Worm (Caenorhabditis elegans): ENCODE results near the gene C13G3.1.

The C13G3.1 gene

DNA sequence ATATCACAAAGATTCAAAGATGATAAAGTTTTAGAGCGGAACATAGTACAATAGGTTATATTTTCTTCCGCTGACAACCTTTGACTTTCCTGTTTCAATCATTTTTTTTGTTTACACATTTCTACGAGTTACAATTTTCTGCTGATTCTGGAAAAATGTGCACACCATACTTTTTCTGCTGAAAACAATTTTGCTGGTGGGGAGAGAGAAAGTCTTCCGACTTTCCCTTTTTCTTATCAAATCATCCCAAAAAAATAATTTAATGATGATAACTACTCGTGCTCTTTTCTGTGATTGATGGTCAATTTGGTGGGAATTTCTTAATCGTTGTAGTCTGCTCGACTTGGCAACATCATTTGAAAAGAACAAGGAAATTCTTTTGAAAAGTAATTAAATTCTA is 4.6 kb downstream of the C13G3.1 start:
- TF ChIP-seq cebp-1 (GFP tag; IDR thresholded peaks at IDR 0.05) (no peak), cebp-1 (tag; optimal IDR thresholded peaks at IDR 0.05) (peak; percentile 2), nhr-80 (tag; optimal IDR thresholded peaks at IDR 0.05) (peak; percentile 92), egrh-3 (GFP tag; IDR thresholded peaks at IDR 0.05) (no peak), dox-1 (GFP tag; IDR thresholded peaks at IDR 0.05) (peak; percentile 30; the same call in 1 of the 2 replicates), gei-17 (GFP tag; optimal IDR thresholded peaks at IDR 0.05) (no peak)

DNA sequence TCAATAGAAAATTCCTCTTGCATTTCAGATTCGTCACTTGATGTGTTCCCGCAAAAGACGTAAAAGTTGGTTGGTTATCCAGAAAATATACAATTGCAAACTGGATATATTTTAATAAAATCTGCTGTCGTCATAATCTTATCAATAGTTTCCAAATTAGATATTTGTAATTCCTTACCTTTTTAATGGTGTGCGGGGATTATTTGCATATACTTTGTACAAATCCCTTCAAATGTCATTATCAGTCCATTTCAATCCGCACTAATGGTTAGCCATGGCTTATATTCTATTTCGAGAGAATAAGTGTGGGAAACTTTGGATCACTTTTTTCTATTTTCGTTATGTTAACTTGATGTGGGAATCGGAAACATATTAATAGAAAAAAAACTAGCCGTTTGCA is 8.2 kb downstream of the C13G3.1 start:
- no peak for TF ChIP-seq sea-2 (GFP tag; IDR thresholded peaks at IDR 0.05)
- TF ChIP-seq tbp1 (GFP tag; optimal IDR thresholded peaks at IDR 0.05): no peak
- TF ChIP-seq D2030.7 (GFP tag; IDR thresholded peaks at IDR 0.05): no peak
- TF ChIP-seq egl-44 (GFP tag; IDR thresholded peaks at IDR 0.05): no peak
- TF ChIP-seq ztf-6 (GFP tag; IDR thresholded peaks at IDR 0.05): no peak

DNA sequence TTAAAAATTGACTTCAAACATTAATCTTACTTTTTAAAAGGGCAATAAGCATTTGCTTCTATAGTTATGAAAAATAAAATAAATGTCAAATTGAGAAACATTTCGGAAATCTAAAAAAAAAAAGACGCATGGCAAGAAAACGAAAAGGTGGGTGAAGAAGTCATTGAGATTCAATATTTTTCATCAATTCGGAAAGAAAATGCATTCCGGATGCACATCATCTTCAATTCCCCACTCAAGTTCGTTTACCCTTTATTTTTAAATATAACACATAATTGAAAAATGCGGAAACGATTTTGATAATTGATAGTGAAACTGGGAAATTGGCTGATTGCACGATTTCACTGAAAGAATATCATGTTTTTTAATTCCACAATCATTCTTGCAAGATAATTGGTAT is 9.8 kb downstream of the C13G3.1 start, which contains the start of gene F53B7.4:
F53B7.4 (minus strand) TSS at position 101 of the 400 bp plus-strand sequence.
- TF ChIP-seq egl-44 (GFP tag; IDR thresholded peaks at IDR 0.05): no peak

DNA sequence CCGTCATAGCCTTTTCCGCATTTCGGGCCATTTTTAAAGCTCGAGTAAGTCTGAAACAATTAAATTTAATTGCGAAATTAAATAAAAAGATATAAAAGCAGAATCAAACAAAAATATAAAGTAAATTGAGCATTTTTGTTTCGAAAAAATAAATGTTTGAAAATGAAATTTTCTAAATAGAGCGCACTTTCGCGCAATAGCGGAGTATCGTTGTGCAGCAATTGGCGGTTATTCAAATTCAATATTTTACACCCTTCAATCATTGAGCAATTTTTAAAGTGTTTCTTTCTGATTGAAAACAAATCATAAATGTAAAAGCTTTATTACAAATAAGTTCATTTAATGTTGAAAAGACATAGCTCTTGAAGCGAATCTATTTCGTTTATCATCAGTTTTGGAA is 11.6 kb downstream of the C13G3.1 start, which contains the start of gene isy-1:
isy-1 (minus strand) TSS at position 50 of the 400 bp plus-strand sequence.
- TF ChIP-seq attf-6 (GFP tag; IDR thresholded peaks at IDR 0.05): no peak
- TF ChIP-seq ceh-100 (GFP tag; IDR thresholded peaks at IDR 0.05): no peak
- no peak for TF ChIP-seq F49E8.2 (tag; optimal IDR thresholded peaks at IDR 0.05; ENCODE audit: insufficient read depth)
- TF ChIP-seq zim-3 (tag; optimal IDR thresholded peaks at IDR 0.05): no peak
- TF ChIP-seq ama-1 (optimal IDR thresholded peaks at IDR 0.05): no peak
- no peak for TF ChIP-seq ama-1 (GFP tag; optimal IDR thresholded peaks at IDR 0.05)
- no peak for TF ChIP-seq lsy-27 (tag; optimal IDR thresholded peaks at IDR 0.05; ENCODE audit: borderline replicate concordance, insufficient read depth)
- TF ChIP-seq dox-1 (GFP tag; IDR thresholded peaks at IDR 0.05): no peak
- TF ChIP-seq cebp-1 (GFP tag; IDR thresholded peaks at IDR 0.05): no peak
- TF ChIP-seq cebp-1 (tag; optimal IDR thresholded peaks at IDR 0.05): no peak
- peak; percentile 79; the same call in 1 of the 2 replicates for TF ChIP-seq mcd-1 (GFP tag; IDR thresholded peaks at IDR 0.05)
- TF ChIP-seq F39B2.1 (GFP tag; IDR thresholded peaks at IDR 0.05): no peak
- TF ChIP-seq ceh-40 (GFP tag; IDR thresholded peaks at IDR 0.05): no peak
- peak; percentile 85 for TF ChIP-seq attf-5 (GFP tag; optimal IDR thresholded peaks at IDR 0.05)
- no peak for TF ChIP-seq C06A6.2 (GFP tag; conservative IDR thresholded peaks at IDR 0.05)
- TF ChIP-seq F57A8.1 (GFP tag; optimal IDR thresholded peaks at IDR 0.05): no peak
- no peak for TF ChIP-seq mxl-1 (tag; optimal IDR thresholded peaks at IDR 0.05)
- no peak for TF ChIP-seq Y95B8A.8 (GFP tag; IDR thresholded peaks at IDR 0.05)
- no peak for TF ChIP-seq aptf-2 (GFP tag; conservative IDR thresholded peaks at IDR 0.05)
- no peak for TF ChIP-seq Y53G8AR.9 (GFP tag; conservative IDR thresholded peaks at IDR 0.05)
- TF ChIP-seq dpl-1 (GFP tag; optimal IDR thresholded peaks at IDR 0.05): peak; percentile 56
- no peak for TF ChIP-seq ceh-79 (tag; optimal IDR thresholded peaks at IDR 0.05)
- TF ChIP-seq lin-54 (GFP tag; optimal IDR thresholded peaks at IDR 0.05): peak; percentile 93
- TF ChIP-seq ekl-4 (GFP tag; IDR thresholded peaks at IDR 0.05): no peak
- no peak for TF ChIP-seq F22D6.2 (tag; optimal IDR thresholded peaks at IDR 0.05)
- TF ChIP-seq attf-3 (GFP tag; conservative IDR thresholded peaks at IDR 0.05): peak; percentile 92
- TF ChIP-seq madf-3 (GFP tag; IDR thresholded peaks at IDR 0.05): no peak
- no peak for TF ChIP-seq K11D2.4 (GFP tag; IDR thresholded peaks at IDR 0.05)
- TF ChIP-seq F23B12.7 (tag; optimal IDR thresholded peaks at IDR 0.05; ENCODE audit: insufficient read depth): peak; percentile 50
- TF ChIP-seq snpc-4 (GFP tag; optimal IDR thresholded peaks at IDR 0.05): no peak
- TF ChIP-seq snpc-4 (tag; optimal IDR thresholded peaks at IDR 0.05): peak in 1 of 4 experiments; percentile 53
- peak; percentile 81 for TF ChIP-seq efl-1 (GFP tag; optimal IDR thresholded peaks at IDR 0.05)
- peak; percentile 13 for TF ChIP-seq him-1 (tag; optimal IDR thresholded peaks at IDR 0.05)
- TF ChIP-seq let-526 (GFP tag; IDR thresholded peaks at IDR 0.05): no peak
- peak in 1 of 3 experiments; percentile 84 for TF ChIP-seq lin-35 (GFP tag; optimal IDR thresholded peaks at IDR 0.05)
- TF ChIP-seq nhr-179 (tag; optimal IDR thresholded peaks at IDR 0.05): no peak

All from whole organism, young adult.